Worm (Caenorhabditis elegans) whole organism, L4/young adult: ENCODE measurements around the gene arrd-13.

Source experiments
- W03F9.2 ChIP-seq: fragments of 150-350 bp; optimal IDR thresholded peaks from 2 replicates; lab custom pipeline; 2014; ENCODE audit warnings: missing biosample characterization, missing genetic modification characterization
- dao-5 ChIP-seq: sonication (generic microtip); optimal IDR thresholded peaks from 2 replicates; lab custom pipeline; 2016; ENCODE audit warnings: missing genotype, missing genetic modification characterization, moderate library complexity, missing compliant biosample characterization
- him-1 ChIP-seq: sonication (generic microtip); optimal IDR thresholded peaks from 2 replicates; lab custom pipeline; 2016; ENCODE audit warnings: missing genotype, missing genetic modification reagents, missing genetic modification characterization, missing compliant biosample characterization

The arrd-13 gene

ce11 chrII:13732577-13732976 is 25.6 kb upstream of the arrd-13 start:
- TF ChIP-seq dao-5 (tag; lab: Kevin White, UChicago), result no peak
- TF ChIP-seq W03F9.2 (tag; lab: Kevin White, UChicago), result no peak
- TF ChIP-seq him-1 (tag; lab: Kevin White, UChicago), result no peak

- TF ChIP-seq W03F9.2 (tag; lab: Kevin White, UChicago) (no peak), him-1 (tag; lab: Kevin White, UChicago) (no peak), dao-5 (tag; lab: Kevin White, UChicago) (no peak)
These were observed 22.1 kb upstream of the arrd-13 start, which contains the start of gene R06B9.5 for ce11 chrII:13736089-13736488. Gene R06B9.5 (plus strand): TSS chrII:13736320.

- TF ChIP-seq him-1 (tag; lab: Kevin White, UChicago), result no peak
- TF ChIP-seq dao-5 (tag; lab: Kevin White, UChicago), result no peak
- TF ChIP-seq W03F9.2 (tag; lab: Kevin White, UChicago), result no peak
These were observed 21.3 kb upstream of the arrd-13 start for ce11 chrII:13736906-13737305.

ce11 chrII:13737751-13738525 is 20.3 kb upstream of the arrd-13 start:
- TF ChIP-seq him-1 (tag; lab: Kevin White, UChicago), result no peak
- no peak for TF ChIP-seq dao-5 (tag; lab: Kevin White, UChicago)

- TF ChIP-seq dao-5 (tag; lab: Kevin White, UChicago) (no peak), W03F9.2 (tag; lab: Kevin White, UChicago) (no peak)
These were observed 18.8 kb upstream of the arrd-13 start for ce11 chrII:13739423-13739822.

ce11 chrII:13741449-13741848 is 16.8 kb upstream of the arrd-13 start, which contains the start of gene mig-14:
Gene mig-14 (plus strand): TSS chrII:13741738.
- TF ChIP-seq W03F9.2 (tag; lab: Kevin White, UChicago) (no peak), dao-5 (tag; lab: Kevin White, UChicago) (no peak), him-1 (tag; lab: Kevin White, UChicago) (no peak)

ce11 chrII:13750128-13750527 is 8.1 kb upstream of the arrd-13 start:
- no peak for TF ChIP-seq W03F9.2 (tag; lab: Kevin White, UChicago)
- TF ChIP-seq dao-5 (tag; lab: Kevin White, UChicago), result no peak
- TF ChIP-seq him-1 (tag; lab: Kevin White, UChicago), result no peak

ce11 chrII:13751030-13751429 is 7.2 kb upstream of the arrd-13 start:
- no peak for TF ChIP-seq W03F9.2 (tag; lab: Kevin White, UChicago)
- TF ChIP-seq him-1 (tag; lab: Kevin White, UChicago), result no peak
- no peak for TF ChIP-seq dao-5 (tag; lab: Kevin White, UChicago)

- TF ChIP-seq dao-5 (tag; lab: Kevin White, UChicago) (no peak), W03F9.2 (tag; lab: Kevin White, UChicago) (no peak), him-1 (tag; lab: Kevin White, UChicago) (no peak)
These were observed 6.2 kb upstream of the arrd-13 start, which contains the start of gene arrd-14 for ce11 chrII:13752016-13752415. Gene arrd-14 (plus strand): TSS chrII:13752316.

ce11 chrII:13756232-13756631 is 2.0 kb upstream of the arrd-13 start:
- TF ChIP-seq dao-5 (tag; lab: Kevin White, UChicago) (no peak), him-1 (tag; lab: Kevin White, UChicago) (no peak), W03F9.2 (tag; lab: Kevin White, UChicago) (no peak)

ce11 chrII:13763009-13763468 is 4.8 kb downstream of the arrd-13 start, which contains the start of gene arrd-11:
Gene arrd-11 (plus strand): TSS chrII:13763418.
- no peak for TF ChIP-seq W03F9.2 (tag; lab: Kevin White, UChicago)
- TF ChIP-seq dao-5 (tag; lab: Kevin White, UChicago), result no peak
- TF ChIP-seq him-1 (tag; lab: Kevin White, UChicago), result no peak

- TF ChIP-seq dao-5 (tag; lab: Kevin White, UChicago) (no peak), him-1 (tag; lab: Kevin White, UChicago) (no peak), W03F9.2 (tag; lab: Kevin White, UChicago) (no peak)
These were observed 7.7 kb downstream of the arrd-13 start, which contains the start of gene arrd-12 for ce11 chrII:13765952-13766351. Gene arrd-12 (plus strand): TSS chrII:13766252.

- TF ChIP-seq him-1 (tag; lab: Kevin White, UChicago), result no peak
- no peak for TF ChIP-seq W03F9.2 (tag; lab: Kevin White, UChicago)
- TF ChIP-seq dao-5 (tag; lab: Kevin White, UChicago), result no peak
These were observed 13.1 kb downstream of the arrd-13 start, which contains the start of gene C01B9.1 for ce11 chrII:13771335-13771734. Gene C01B9.1 (plus strand): TSS chrII:13771575.
